Worm (Caenorhabditis elegans) whole organism, late embryonic: ENCODE data around the gene unc-33.

Experiments
- F13H6.1 ChIP-seq: sonication (generic microtip); optimal IDR thresholded peaks from 2 replicates; lab custom pipeline; 2016; ENCODE audit warnings: missing genetic modification characterization, missing compliant biosample characterization
- K02D7.2 ChIP-seq: sonication (generic microtip); optimal IDR thresholded peaks from 2 replicates; lab custom pipeline; 2017; ENCODE audit warnings: mild to moderate bottlenecking, missing genetic modification characterization, missing compliant biosample characterization
- Y22D7AL.16 ChIP-seq: sonication (generic microtip); optimal IDR thresholded peaks from 2 replicates; lab custom pipeline; 2016; ENCODE audit warnings: missing genetic modification characterization, missing compliant biosample characterization
- ceh-14 ChIP-seq: sonication (generic microtip); optimal IDR thresholded peaks from 2 replicates; lab custom pipeline; 2016; ENCODE audit warnings: missing genotype, missing genetic modification characterization, missing compliant biosample characterization
- ceh-18 ChIP-seq: sonication (generic microtip); optimal IDR thresholded peaks from 2 replicates; lab custom pipeline; 2016; ENCODE audit warnings: missing genetic modification characterization, missing compliant biosample characterization
- ceh-19 ChIP-seq: fragments of 200-800 bp; sonication (Bioruptor generic); optimal IDR thresholded peaks from 2 replicates; lab custom pipeline; 2018; ENCODE audit warnings: mild to moderate bottlenecking, missing genetic modification characterization, missing compliant biosample characterization
- ceh-2 ChIP-seq: sonication (generic microtip); optimal IDR thresholded peaks from 2 replicates; lab custom pipeline; 2016; ENCODE audit warnings: missing genotype, missing genetic modification characterization, missing compliant biosample characterization
- ceh-24 ChIP-seq: sonication (generic microtip); optimal IDR thresholded peaks from 2 replicates; lab custom pipeline; 2016; ENCODE audit warnings: mild to moderate bottlenecking, missing genetic modification characterization, missing compliant biosample characterization
- ceh-6 ChIP-seq: fragments of 200-800 bp; sonication (Bioruptor generic); optimal IDR thresholded peaks from 2 replicates; lab custom pipeline; 2018; ENCODE audit warnings: mild to moderate bottlenecking, missing genetic modification characterization, missing compliant biosample characterization
- ceh-9 ChIP-seq: sonication (generic microtip); optimal IDR thresholded peaks from 2 replicates; lab custom pipeline; 2016; ENCODE audit warnings: mild to moderate bottlenecking, missing genetic modification characterization, inconsistent platforms, missing compliant biosample characterization
- dmd-4 ChIP-seq: sonication (generic microtip); optimal IDR thresholded peaks from 2 replicates; lab custom pipeline; 2016; ENCODE audit warnings: borderline replicate concordance, missing genetic modification characterization, missing compliant biosample characterization
- elt-4 ChIP-seq: sonication (generic microtip); optimal IDR thresholded peaks from 2 replicates; lab custom pipeline; 2016; ENCODE audit warnings: missing genetic modification characterization, missing compliant biosample characterization
- hlh-13 ChIP-seq: fragments of 200-800 bp; sonication (Bioruptor generic); optimal IDR thresholded peaks from 2 replicates; lab custom pipeline; 2018; ENCODE audit warnings: mild to moderate bottlenecking, missing genetic modification characterization, missing compliant biosample characterization
- hlh-15 ChIP-seq: sonication (generic microtip); optimal IDR thresholded peaks from 2 replicates; lab custom pipeline; 2016; ENCODE audit warnings: missing genetic modification characterization, missing compliant biosample characterization
- hlh-6 ChIP-seq: sonication (generic microtip); optimal IDR thresholded peaks from 2 replicates; lab custom pipeline; 2016; ENCODE audit warnings: missing genotype, missing genetic modification characterization, missing compliant biosample characterization
- lim-6 ChIP-seq: sonication (generic microtip); optimal IDR thresholded peaks from 2 replicates; lab custom pipeline; 2016; ENCODE audit warnings: missing genetic modification characterization, missing compliant biosample characterization
- lin-11 ChIP-seq: fragments of 200-800 bp; sonication (Bioruptor generic); optimal IDR thresholded peaks from 2 replicates; lab custom pipeline; 2018; ENCODE audit warnings: mild to moderate bottlenecking, missing genetic modification characterization, missing compliant biosample characterization
- madf-2 ChIP-seq: sonication (generic microtip); optimal IDR thresholded peaks from 2 replicates; lab custom pipeline; 2017; ENCODE audit warnings: missing genetic modification characterization, missing compliant biosample characterization
- nfya-1 ChIP-seq: sonication (generic microtip); optimal IDR thresholded peaks from 2 replicates; lab custom pipeline; 2017; ENCODE audit warnings: missing genetic modification characterization, mild to moderate bottlenecking, missing compliant biosample characterization, antibody characterized with exemption, moderate library complexity
- nhr-232 ChIP-seq: sonication (generic microtip); optimal IDR thresholded peaks from 2 replicates; lab custom pipeline; 2016; ENCODE audit warnings: missing genetic modification characterization, missing compliant biosample characterization
- npax-4 ChIP-seq: sonication (generic microtip); optimal IDR thresholded peaks from 2 replicates; lab custom pipeline; 2016; ENCODE audit warnings: missing genetic modification characterization, missing compliant biosample characterization
- odd-2 ChIP-seq: sonication (generic microtip); optimal IDR thresholded peaks from 2 replicates; lab custom pipeline; 2017; ENCODE audit warnings: antibody characterized with exemption, mild to moderate bottlenecking, missing genetic modification characterization, missing compliant biosample characterization
- pag-3 ChIP-seq: sonication (generic microtip); optimal IDR thresholded peaks from 2 replicates; lab custom pipeline; 2016; ENCODE audit warnings: missing compliant biosample characterization, missing genetic modification characterization, borderline replicate concordance
- pat-9 ChIP-seq: fragments of 200-800 bp; sonication (Bioruptor generic); optimal IDR thresholded peaks from 2 replicates; lab custom pipeline; 2018; ENCODE audit warnings: mild to moderate bottlenecking, missing genetic modification characterization, moderate library complexity, missing compliant biosample characterization
- pax-1 ChIP-seq: fragments of 150-350 bp; optimal IDR thresholded peaks from 2 replicates; lab custom pipeline; 2014; ENCODE audit warnings: missing biosample characterization, missing genetic modification characterization
- pha-2 ChIP-seq: sonication (generic microtip); optimal IDR thresholded peaks from 2 replicates; lab custom pipeline; 2017; ENCODE audit warnings: mild to moderate bottlenecking, missing genetic modification characterization, missing compliant biosample characterization
- sox-2 ChIP-seq: fragments of 200-800 bp; sonication (Bioruptor generic); IDR thresholded peaks from 2 replicates; pipeline ENCODE4 v1.3.6; 2022; ENCODE audit warnings: missing genetic modification reagents, missing genetic modification characterization, missing compliant biosample characterization
- sox-4 ChIP-seq: sonication (generic microtip); optimal IDR thresholded peaks from 2 replicates; lab custom pipeline; 2017; ENCODE audit warnings: mild to moderate bottlenecking, missing genetic modification characterization, inconsistent platforms, missing compliant biosample characterization
- tbx-2 ChIP-seq: sonication (generic microtip); optimal IDR thresholded peaks from 2 replicates; lab custom pipeline; 2016; ENCODE audit warnings: missing genetic modification characterization, missing compliant biosample characterization
- tbx-7 ChIP-seq: sonication (generic microtip); optimal IDR thresholded peaks from 2 replicates; lab custom pipeline; 2016; ENCODE audit warnings: missing genotype, missing genetic modification characterization, missing compliant biosample characterization
- unc-55 ChIP-seq: sonication (generic microtip); optimal IDR thresholded peaks from 2 replicates; lab custom pipeline; 2017; ENCODE audit warnings: missing biosample characterization, missing genetic modification reagents, missing genetic modification characterization
- unc-86 ChIP-seq: sonication (generic microtip); optimal IDR thresholded peaks from 2 replicates; lab custom pipeline; 2016; ENCODE audit warnings: missing genetic modification characterization, missing compliant biosample characterization
- zip-5 ChIP-seq: sonication (generic microtip); optimal IDR thresholded peaks from 2 replicates; lab custom pipeline; 2016; ENCODE audit warnings: missing genetic modification characterization, missing compliant biosample characterization

The unc-33 gene

ce11 chrIV:3516586-3516985 is at the start of gene unc-33:
unc-33 (plus strand) TSS chrIV:3516886.
- TF ChIP-seq ceh-2 (tag; lab: Kevin White, UChicago) (no peak), Y22D7AL.16 (tag; lab: Kevin White, UChicago) (no peak), npax-4 (tag; lab: Kevin White, UChicago) (no peak), zip-5 (tag; lab: Kevin White, UChicago) (no peak), unc-55 (GFP tag; lab: Kevin White, UChicago) (no peak), elt-4 (tag; lab: Kevin White, UChicago) (no peak), pag-3 (no peak), madf-2 (tag; lab: Kevin White, UChicago) (no peak), ceh-24 (tag; lab: Kevin White, UChicago) (no peak), hlh-15 (no peak), ceh-14 (no peak), lin-11 (tag; lab: Kevin White, UChicago) (no peak), odd-2 (tag; lab: Kevin White, UChicago) (no peak), tbx-7 (no peak)
- TF ChIP-seq, all 69 proteins: peak for 0

DNA sequence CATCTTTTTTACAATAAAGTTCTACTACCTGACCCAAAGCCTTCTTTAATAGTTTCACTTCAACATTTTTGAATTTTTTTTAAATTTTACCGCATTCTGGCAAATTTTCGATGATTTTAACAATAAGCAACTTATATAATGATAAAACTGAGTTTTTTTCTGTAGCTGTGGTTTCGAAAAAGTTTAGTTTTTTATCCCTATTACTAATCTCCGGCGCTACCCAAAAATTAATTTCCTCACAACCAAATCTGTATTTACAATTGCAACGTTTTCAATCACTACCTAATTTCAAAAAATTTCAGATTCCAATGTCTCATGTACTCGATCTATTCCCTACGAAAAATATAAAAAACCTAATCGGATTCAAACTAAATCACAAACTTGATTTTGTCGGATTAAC is 49.6 kb upstream of the unc-33 start, which contains the start of gene F58E2.3:
Gene F58E2.3, plus strand, starts transcription at position 301 of the 400 bp plus-strand sequence.
- no peak for TF ChIP-seq Y22D7AL.16 (tag; lab: Kevin White, UChicago)

ce11 chrIV:3467751-3468150 is 48.9 kb upstream of the unc-33 start:
- no peak for TF ChIP-seq hlh-6 (tag; lab: Kevin White, UChicago)
- no peak for TF ChIP-seq F13H6.1 (tag; lab: Kevin White, UChicago)
- TF ChIP-seq unc-55 (GFP tag; lab: Kevin White, UChicago), result no peak
- TF ChIP-seq ceh-6 (GFP tag; lab: Kevin White, UChicago), result no peak
- no peak for TF ChIP-seq nhr-232
- no peak for TF ChIP-seq nfya-1
- TF ChIP-seq ceh-9 (tag; lab: Kevin White, UChicago), result no peak
- TF ChIP-seq ceh-19 (GFP tag; lab: Kevin White, UChicago), result no peak

DNA sequence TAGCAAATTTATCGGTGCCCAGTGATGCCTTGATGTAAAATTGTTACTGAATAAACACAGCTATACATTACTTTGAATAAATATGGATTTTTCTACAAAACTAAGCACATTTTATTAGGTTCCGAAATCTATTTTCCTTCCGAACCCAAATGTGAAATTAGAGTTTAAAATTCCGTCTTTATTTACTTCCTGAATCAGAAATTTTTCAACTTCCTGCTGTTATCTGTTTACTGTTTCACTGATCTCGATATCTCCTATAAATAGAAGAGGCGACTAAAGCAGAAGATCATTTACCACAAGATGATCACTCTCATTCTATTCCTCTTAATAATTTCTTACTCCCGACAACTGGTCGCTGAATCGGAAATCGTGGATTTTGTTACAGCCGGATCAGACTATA is 46.9 kb upstream of the unc-33 start, which contains the start of gene F58E2.2:
Gene F58E2.2, plus strand, starts transcription at position 301 of the 400 bp plus-strand sequence.
- TF ChIP-seq tbx-2 (tag; lab: Kevin White, UChicago), result no peak
- TF ChIP-seq dmd-4 (tag; lab: Kevin White, UChicago), result no peak
- TF ChIP-seq hlh-15, result no peak
- TF ChIP-seq ceh-18 (tag; lab: Kevin White, UChicago), result no peak
- TF ChIP-seq pha-2 (tag; lab: Kevin White, UChicago), result no peak
- TF ChIP-seq hlh-13 (GFP tag; lab: Kevin White, UChicago), result no peak

ce11 chrIV:3477124-3477523 is 39.6 kb upstream of the unc-33 start, which contains the start of gene srz-69:
srz-69 (minus strand) TSS chrIV:3477224.
- TF ChIP-seq K02D7.2 (no peak), pax-1 (no peak), lim-6 (tag; lab: Kevin White, UChicago) (no peak), dmd-4 (tag; lab: Kevin White, UChicago) (no peak), unc-86 (tag; lab: Kevin White, UChicago) (no peak), pat-9 (tag; lab: Kevin White, UChicago) (no peak)

- no peak for TF ChIP-seq sox-2 (GFP tag; lab: Robert Waterston, UW)
- no peak for TF ChIP-seq sox-4
- no peak for TF ChIP-seq ceh-6 (GFP tag; lab: Kevin White, UChicago)
Measured at ce11 chrIV:3478911-3479385, 37.7 kb upstream of the unc-33 start, which contains the start of the genes srz-70 and C09G12.5. srz-70 (minus strand) TSS chrIV:3479011. C09G12.5 (plus strand) TSS chrIV:3479335.
